Fruit fly (Drosophila melanogaster) whole organism, embryonic: ENCODE results near the gene gdl.

Experiments used
- CG10431 ChIP-seq: fragments of 200-800 bp; sonication (Bioruptor generic); optimal IDR thresholded peaks from 3 replicates; lab custom pipeline; 2018; ENCODE audit warnings: missing biosample characterization, mild to moderate bottlenecking, missing genetic modification characterization
- CG14050 ChIP-seq: fragments of 200-800 bp; sonication (Bioruptor generic); IDR thresholded peaks from 3 replicates; pipeline ENCODE4 v1.3.6; 2022; ENCODE audit warnings: missing biosample characterization, missing genetic modification characterization
- CG14441 ChIP-seq: fragments of 200-800 bp; sonication (Bioruptor generic); IDR thresholded peaks from 2 replicates; pipeline ENCODE4 v1.3.6; 2022; ENCODE audit warnings: missing biosample characterization, missing genetic modification characterization
- CG17385 ChIP-seq: fragments of 200-800 bp; sonication (Bioruptor generic); optimal IDR thresholded peaks from 3 replicates; lab custom pipeline; 2018; ENCODE audit warnings: missing biosample characterization, mild to moderate bottlenecking, missing genetic modification characterization
- CG17829 ChIP-seq: fragments of 200-800 bp; optimal IDR thresholded peaks from 2 replicates; lab custom pipeline; 2019; ENCODE audit warnings: missing biosample characterization, mild to moderate bottlenecking, missing genetic modification characterization, moderate library complexity
- CG18011 ChIP-seq: fragments of 200-800 bp; sonication (Bioruptor generic); optimal IDR thresholded peaks from 2 replicates; lab custom pipeline; 2017; ENCODE audit warnings: missing biosample characterization, missing genetic modification characterization, mild to moderate bottlenecking, moderate library complexity, missing genotype
- CG18599 ChIP-seq: fragments of 200-800 bp; sonication (Bioruptor generic); optimal IDR thresholded peaks from 3 replicates; lab custom pipeline; 2017; ENCODE audit warnings: missing biosample characterization, missing genetic modification characterization, mild to moderate bottlenecking, moderate library complexity, missing genetic modification reagents
- CG2199 ChIP-seq: fragments of 200-800 bp; sonication (Bioruptor generic); IDR thresholded peaks from 3 replicates; pipeline ENCODE4 v1.3.6; 2022; ENCODE audit warnings: missing biosample characterization, missing genetic modification characterization
- CG2678 ChIP-seq: fragments of 200-800 bp; sonication (Bioruptor generic); optimal IDR thresholded peaks from 3 replicates; lab custom pipeline; 2019; ENCODE audit warnings: missing biosample characterization, mild to moderate bottlenecking, missing genetic modification characterization, moderate library complexity
- CG2712 ChIP-seq: fragments of 200-800 bp; optimal IDR thresholded peaks from 3 replicates; lab custom pipeline; 2019; ENCODE audit warnings: missing biosample characterization, mild to moderate bottlenecking, missing genetic modification characterization, moderate library complexity
- CG30403 ChIP-seq: fragments of 200-800 bp; sonication (Bioruptor generic); optimal IDR thresholded peaks from 3 replicates; lab custom pipeline; 2016; ENCODE audit warnings: missing biosample characterization, missing genetic modification characterization
- CG3281 ChIP-seq: fragments of 200-800 bp; sonication (Bioruptor generic); optimal IDR thresholded peaks from 3 replicates; lab custom pipeline; 2017; ENCODE audit warnings: missing biosample characterization, mild to moderate bottlenecking, missing genetic modification characterization
- CG3838 ChIP-seq: fragments of 200-800 bp; sonication (Bioruptor generic); optimal IDR thresholded peaks from 3 replicates; lab custom pipeline; 2016; ENCODE audit warnings: missing biosample characterization, missing genetic modification characterization
- CG4360 ChIP-seq: fragments of 200-800 bp; sonication (Bioruptor generic); IDR thresholded peaks from 2 replicates; pipeline ENCODE4 v1.3.6; 2022; ENCODE audit warnings: missing biosample characterization, missing genetic modification characterization
- CG5245 ChIP-seq: fragments of 200-800 bp; sonication (Bioruptor generic); optimal IDR thresholded peaks from 3 replicates; lab custom pipeline; 2016; ENCODE audit warnings: missing biosample characterization, missing genetic modification characterization
- CG6683 ChIP-seq: fragments of 200-800 bp; sonication (Bioruptor generic); optimal IDR thresholded peaks from 2 replicates; lab custom pipeline; 2017; ENCODE audit warnings: missing biosample characterization, mild to moderate bottlenecking, missing genetic modification characterization, missing genetic modification reagents
- CG8765 ChIP-seq: fragments of 200-800 bp; sonication (Bioruptor generic); IDR thresholded peaks from 2 replicates; pipeline ENCODE4 v1.3.6; 2022; ENCODE audit warnings: missing biosample characterization, missing genetic modification characterization
- CG9797 ChIP-seq: fragments of 200-800 bp; sonication (Bioruptor generic); optimal IDR thresholded peaks from 3 replicates; lab custom pipeline; 2018; ENCODE audit warnings: missing biosample characterization, mild to moderate bottlenecking, missing genetic modification characterization
- D19A ChIP-seq: fragments of 200-800 bp; optimal IDR thresholded peaks from 3 replicates; lab custom pipeline; 2019; ENCODE audit warnings: missing biosample characterization, mild to moderate bottlenecking, missing genetic modification characterization, moderate library complexity
- E2f1 ChIP-seq: fragments of 200-800 bp; sonication (Bioruptor generic); IDR thresholded peaks from 2 replicates; pipeline ENCODE4 v1.3.6; 2022; ENCODE audit warnings: missing biosample characterization, missing genetic modification characterization
- Ets97D ChIP-seq: fragments of 200-800 bp; sonication (Bioruptor generic); optimal IDR thresholded peaks from 3 replicates; lab custom pipeline; 2016; ENCODE audit warnings: missing biosample characterization, missing genetic modification characterization
- GATAe ChIP-seq: fragments of 200-800 bp; sonication (Bioruptor generic); conservative IDR thresholded peaks from 2 replicates; pipeline ENCODE4 v1.3.6; 2022; ENCODE audit warnings: missing biosample characterization, missing genetic modification characterization
- H2.0 ChIP-seq: fragments of 200-800 bp; sonication (Bioruptor generic); IDR thresholded peaks from 2 replicates; pipeline ENCODE4 v1.3.6; 2022; ENCODE audit warnings: missing biosample characterization, missing genetic modification characterization
- Hand ChIP-seq: fragments of 200-800 bp; sonication (Bioruptor generic); optimal IDR thresholded peaks from 2 replicates; lab custom pipeline; 2017; ENCODE audit warnings: mild to moderate bottlenecking, missing biosample characterization, missing genetic modification reagents, missing genetic modification characterization
- Hey ChIP-seq: fragments of 200-800 bp; sonication (Bioruptor generic); optimal IDR thresholded peaks from 3 replicates; lab custom pipeline; 2018; ENCODE audit warnings: missing biosample characterization, mild to moderate bottlenecking, missing genetic modification characterization
- Hr78 ChIP-seq, 2 experiments: fragments of 200-800 bp in 1 of 2; fragments of >200 bp in 1 of 2; sonication (Bioruptor generic) in 1 of 2; optimal IDR thresholded peaks; 2 replicates each; lab custom pipeline; 2017 to 2019; ENCODE audit warnings: missing biosample characterization in 2 of 2, missing genetic modification characterization in 2 of 2, mild to moderate bottlenecking in 1 of 2, moderate library complexity in 1 of 2
- Med ChIP-seq: fragments of 200-800 bp; sonication (Bioruptor generic); peaks from one replicate; lab custom pipeline; 2016; ENCODE audit warnings: missing biosample characterization, missing genetic modification characterization, mild to moderate bottlenecking, inconsistent platforms, moderate library complexity
- NK7.1 ChIP-seq: fragments of 200-800 bp; sonication (Bioruptor generic); optimal IDR thresholded peaks from 3 replicates; lab custom pipeline; 2016; ENCODE audit warnings: missing biosample characterization, missing genetic modification characterization
- PHDP ChIP-seq: fragments of 200-800 bp; sonication (Bioruptor generic); optimal IDR thresholded peaks from 3 replicates; lab custom pipeline; 2018; ENCODE audit warnings: missing biosample characterization, mild to moderate bottlenecking, missing genetic modification characterization, moderate library complexity
- Pdp1 ChIP-seq, 2 experiments: fragments of 200-800 bp; sonication (Bioruptor generic); optimal IDR thresholded peaks; 3 replicates each; lab custom pipeline; 2016; ENCODE audit warnings: missing biosample characterization in 2 of 2, missing genetic modification characterization in 2 of 2, mild to moderate bottlenecking in 1 of 2, moderate library complexity in 1 of 2
- TFAM ChIP-seq: fragments of 200-800 bp; sonication (Bioruptor generic); optimal IDR thresholded peaks from 2 replicates; lab custom pipeline; 2017; ENCODE audit warnings: missing biosample characterization, missing genetic modification characterization, inconsistent platforms
- abd-A ChIP-seq: fragments of 200-800 bp; sonication (Bioruptor generic); optimal IDR thresholded peaks from 3 replicates; lab custom pipeline; 2019; ENCODE audit warnings: missing biosample characterization, mild to moderate bottlenecking, missing genetic modification characterization, moderate library complexity
- aop ChIP-seq: fragments of 200-800 bp; sonication (Bioruptor generic); IDR thresholded peaks from 2 replicates; pipeline ENCODE4 v1.3.6; 2022; ENCODE audit warnings: missing biosample characterization, missing genetic modification characterization
- bigmax ChIP-seq: fragments of 200-800 bp; sonication (Bioruptor generic); optimal IDR thresholded peaks from 2 replicates; lab custom pipeline; 2018; ENCODE audit warnings: missing biosample characterization, mild to moderate bottlenecking, missing genetic modification characterization
- chinmo ChIP-seq: fragments of 200-800 bp; sonication (Bioruptor generic); IDR thresholded peaks from 4 replicates; pipeline ENCODE4 v1.3.6; 2022; ENCODE audit warnings: missing biosample characterization, missing genetic modification characterization; ENCODE audit not compliant: partially characterized antibody
- eve ChIP-seq, 2 experiments: fragments of >200 bp; optimal IDR thresholded peaks; 2 replicates each; lab custom pipeline; 2017; ENCODE audit warnings: missing biosample characterization in 2 of 2, missing genetic modification characterization in 2 of 2
- exex ChIP-seq: fragments of 200-800 bp; sonication (Bioruptor generic); optimal IDR thresholded peaks from 4 replicates; lab custom pipeline; 2018; ENCODE audit warnings: missing biosample characterization, mild to moderate bottlenecking, missing genetic modification characterization, moderate library complexity
- hkb ChIP-seq, 2 experiments: fragments of 200-800 bp in 1 of 2; fragments of >200 bp in 1 of 2; sonication (Bioruptor generic) in 1 of 2; IDR thresholded peaks in 1 of 2; optimal IDR thresholded peaks in 1 of 2; 2 replicates each; pipeline versions ENCODE4 v1.3.6 to Lab custom; 2017 to 2022; ENCODE audit warnings: missing biosample characterization in 1 of 2, missing genetic modification characterization in 1 of 2
- klu ChIP-seq: fragments of 200-800 bp; sonication (Bioruptor generic); IDR thresholded peaks from 2 replicates; pipeline ENCODE4 v1.3.6; 2022; ENCODE audit warnings: missing biosample characterization, missing genetic modification characterization
- nerfin-1 ChIP-seq: fragments of 200-800 bp; sonication (Bioruptor generic); optimal IDR thresholded peaks from 3 replicates; lab custom pipeline; 2019; ENCODE audit warnings: missing biosample characterization, mild to moderate bottlenecking, missing genetic modification characterization, moderate library complexity
- org-1 ChIP-seq: fragments of 200-800 bp; sonication (Bioruptor generic); optimal IDR thresholded peaks from 2 replicates; lab custom pipeline; 2017; ENCODE audit warnings: missing biosample characterization, missing genetic modification characterization
- pita ChIP-seq: fragments of 200-800 bp; sonication (Bioruptor generic); optimal IDR thresholded peaks from 2 replicates; lab custom pipeline; 2017; ENCODE audit warnings: missing biosample characterization, mild to moderate bottlenecking, missing genetic modification characterization
- pum ChIP-seq: fragments of 200-800 bp; sonication (Bioruptor generic); optimal IDR thresholded peaks from 2 replicates; lab custom pipeline; 2016; ENCODE audit warnings: missing biosample characterization, missing genetic modification characterization
- ranshi ChIP-seq: fragments of 200-800 bp; sonication (Bioruptor generic); IDR thresholded peaks from 2 replicates; pipeline ENCODE4 v1.3.6; 2022; ENCODE audit warnings: missing biosample characterization, missing genetic modification characterization
- rib ChIP-seq: fragments of 200-800 bp; sonication (Bioruptor generic); IDR thresholded peaks from 2 replicates; pipeline ENCODE4 v1.3.6; 2022; ENCODE audit warnings: missing biosample characterization, missing genetic modification characterization
- sens ChIP-seq: fragments of 200-800 bp; sonication (Bioruptor generic); peaks from one replicate; lab custom pipeline; 2016; ENCODE audit warnings: missing biosample characterization, missing genetic modification characterization
- slbo ChIP-seq: fragments of 200-800 bp; sonication (Bioruptor generic); IDR thresholded peaks from 2 replicates; pipeline ENCODE4 v1.3.6; 2022; ENCODE audit warnings: missing biosample characterization, missing genetic modification characterization
- so ChIP-seq: fragments of 200-800 bp; sonication (Bioruptor generic); IDR thresholded peaks from 3 replicates; pipeline ENCODE4 v1.3.6; 2022; ENCODE audit warnings: missing biosample characterization, missing genetic modification characterization
- tio ChIP-seq: fragments of 200-800 bp; sonication (Bioruptor generic); optimal IDR thresholded peaks from 2 replicates; lab custom pipeline; 2017; ENCODE audit warnings: missing biosample characterization, missing genetic modification characterization, inconsistent platforms
- zen2 ChIP-seq: fragments of 200-800 bp; sonication (Bioruptor generic); IDR thresholded peaks from 3 replicates; pipeline ENCODE4 v1.3.6; 2022; ENCODE audit warnings: missing biosample characterization, missing genetic modification characterization; ENCODE audit not compliant: partially characterized antibody

gdl gene

dm6 chr3L:15514405-15514804 lies 5.2 kb downstream of the gdl start (continued):
- no peak; the same call in 2 of the 3 replicates for TF ChIP-seq zen2
- TF ChIP-seq Ets97D = no peak
- TF ChIP-seq CG30403 (GFP tag; lab: Kevin White, UChicago) = no peak
- peak; percentile 87 for TF ChIP-seq rib (GFP tag; lab: Robert Waterston, UW)
- no peak for TF ChIP-seq CG10431 (GFP tag; lab: Kevin White, UChicago)
- peak; percentile 30; the same call in 1 of the 3 replicates for TF ChIP-seq so (GFP tag; lab: Robert Waterston, UW)
- no peak for TF ChIP-seq CG8765 (GFP tag; lab: Robert Waterston, UW)
- TF ChIP-seq tio (GFP tag; lab: Kevin White, UChicago) = no peak
- no peak for TF ChIP-seq PHDP (tag; lab: Kevin White, UChicago)
- TF ChIP-seq CG9797 = no peak
- no peak for TF ChIP-seq pum
- no peak for TF ChIP-seq CG3838 (GFP tag; lab: Kevin White, UChicago)
- TF ChIP-seq CG14441 (GFP tag; lab: Robert Waterston, UW) = no peak
- TF ChIP-seq slbo (GFP tag; lab: Robert Waterston, UW) = no peak
- no peak for TF ChIP-seq NK7.1 (GFP tag; lab: Kevin White, UChicago)
- no peak for TF ChIP-seq aop (GFP tag; lab: Robert Waterston, UW)
- TF ChIP-seq CG18011 = no peak
- no peak for TF ChIP-seq eve (GFP tag; optimal IDR thresholded peaks at IDR 0.05; lab: Kevin White, UChicago)
- no peak for TF ChIP-seq CG6683 (GFP tag; lab: Kevin White, UChicago)
- TF ChIP-seq CG5245 (GFP tag; lab: Kevin White, UChicago) = no peak
- TF ChIP-seq CG3281 (GFP tag; lab: Kevin White, UChicago) = no peak
- no peak for TF ChIP-seq CG18599 (GFP tag; lab: Kevin White, UChicago)
- TF ChIP-seq abd-A (tag; lab: Kevin White, UChicago) = peak; percentile 86
- no peak for TF ChIP-seq bigmax (GFP tag; lab: Kevin White, UChicago)
- TF ChIP-seq CG2678 (tag; lab: Kevin White, UChicago) = no peak
- TF ChIP-seq Hey (tag; lab: Kevin White, UChicago) = peak; percentile 78
- TF ChIP-seq org-1 (GFP tag; lab: Kevin White, UChicago) = no peak
- TF ChIP-seq ranshi (GFP tag; lab: Robert Waterston, UW) = no peak
- no peak for TF ChIP-seq CG17829 (tag; lab: Kevin White, UChicago)
- no peak for TF ChIP-seq GATAe (GFP tag; lab: Robert Waterston, UW)
- no peak for TF ChIP-seq pita (GFP tag; lab: Kevin White, UChicago)

DNA sequence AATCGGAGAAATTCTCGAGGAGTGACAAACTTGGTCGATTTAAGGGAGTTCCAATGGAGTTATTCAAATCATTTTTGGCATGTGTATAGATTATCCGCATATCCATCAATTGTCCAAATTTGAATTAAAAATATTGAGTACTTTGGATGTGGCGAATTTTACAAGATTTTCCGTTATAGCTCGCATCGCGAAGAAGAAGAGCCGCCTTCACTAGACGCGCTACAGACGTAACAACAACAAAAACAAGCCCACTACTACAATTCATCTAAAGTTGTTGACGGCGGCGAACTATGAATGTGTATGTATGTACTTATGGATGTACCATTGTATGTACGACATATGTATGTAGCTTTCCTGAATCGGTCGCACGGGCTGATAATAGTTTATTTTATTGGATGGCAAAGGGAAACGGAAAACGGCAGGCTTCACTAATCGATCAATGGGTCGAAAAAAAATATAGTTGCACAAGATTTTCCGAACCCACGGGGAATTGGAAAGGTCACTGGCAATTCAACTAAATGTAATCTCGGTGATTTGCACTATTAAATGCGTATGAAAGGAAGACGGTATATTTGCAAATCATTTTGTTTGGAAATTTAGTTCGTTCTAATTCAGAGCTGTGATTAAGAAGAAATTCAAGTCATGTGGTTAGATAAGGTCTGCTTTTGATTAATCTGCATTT lies 5.7 kb downstream of the gdl start:
- TF ChIP-seq sens (GFP tag; lab: Kevin White, UChicago) (peak; percentile 37), nerfin-1 (tag; lab: Kevin White, UChicago) (no peak), CG17385 (GFP tag; lab: Kevin White, UChicago) (peak; percentile 91), Hr78 (GFP tag; optimal IDR thresholded peaks at IDR 0.05; lab: Kevin White, UChicago) (peak in 1 of 2 experiments; percentile 67), klu (GFP tag; lab: Robert Waterston, UW) (no peak), CG2199 (GFP tag; lab: Robert Waterston, UW) (0 out of 3 replicates have a peak, but pooled peaks have one; percentile 33), Med (GFP tag; lab: Kevin White, UChicago) (peak; percentile 77), E2f1 (GFP tag; lab: Robert Waterston, UW) (no peak), chinmo (GFP tag; lab: Robert Waterston, UW) (peak; percentile 4; the same call in 2 of the 4 replicates), CG14050 (GFP tag; lab: Robert Waterston, UW) (no peak), hkb (optimal IDR thresholded peaks at IDR 0.05; lab: Kevin White, UChicago) (no peak), hkb (GFP tag; IDR thresholded peaks at IDR 0.05; lab: Robert Waterston, UW) (peak; percentile 10; the same call in 1 of the 2 replicates), exex (peak; percentile 43), CG2712 (tag; lab: Kevin White, UChicago) (no peak), Hand (peak; percentile 24), D19A (tag; lab: Kevin White, UChicago) (no peak), TFAM (GFP tag; lab: Kevin White, UChicago) (no peak), CG4360 (peak; percentile 81), Pdp1 (GFP tag; optimal IDR thresholded peaks at IDR 0.05; lab: Kevin White, UChicago) (peak in 1 of 2 experiments; percentile 43), H2.0 (GFP tag; lab: Robert Waterston, UW) (no peak)
